Fruit fly (Drosophila melanogaster) whole organism: ENCODE data around the gene Rad23.

ENCODE experiments used
- pan ChIP-seq: fragments of >200 bp; optimal IDR thresholded peaks from 2 replicates; lab custom pipeline; 2017
- usp ChIP-seq: fragments of >200 bp; optimal IDR thresholded peaks from 2 replicates; lab custom pipeline; 2017; ENCODE audit warnings: missing biosample characterization, missing genetic modification characterization, mixed read lengths

- TF ChIP-seq usp (GFP tag; lab: Kevin White, UChicago) (no peak), pan (no peak)
Measured at dm6 chr4:307931-308330, at the start of gene Rad23.
